Worm (Caenorhabditis elegans) whole organism, L1 larva: ENCODE results near the gene F13B9.2.

Source experiments
- C04F5.9 ChIP-seq: sonication (generic microtip); optimal IDR thresholded peaks from 2 replicates; lab custom pipeline; 2016; ENCODE audit warnings: missing genetic modification characterization, missing compliant biosample characterization
- C34B4.2 ChIP-seq: sonication (generic microtip); optimal IDR thresholded peaks from 2 replicates; lab custom pipeline; 2017; ENCODE audit warnings: mild to moderate bottlenecking, missing genetic modification characterization, missing compliant biosample characterization
- alr-1 ChIP-seq: fragments of 200-800 bp; sonication (Bioruptor generic); optimal IDR thresholded peaks from 2 replicates; lab custom pipeline; 2018; ENCODE audit warnings: borderline replicate concordance, mild to moderate bottlenecking, missing genetic modification characterization, missing compliant biosample characterization
- blmp-1 ChIP-seq: fragments of 150-350 bp; optimal IDR thresholded peaks from 2 replicates; lab custom pipeline; 2014; ENCODE audit warnings: missing biosample characterization, missing genetic modification characterization
- dpl-1 ChIP-seq, 3 experiments: fragments of 150-350 bp in 2 of 3; sonication (generic microtip) in 1 of 3; optimal IDR thresholded peaks; 2 replicates each; lab custom pipeline; 2014 to 2017; ENCODE audit warnings: missing biosample characterization in 3 of 3, missing genetic modification characterization in 3 of 3, missing genetic modification reagents in 3 of 3
- dsc-1 ChIP-seq: sonication (generic microtip); optimal IDR thresholded peaks from 2 replicates; lab custom pipeline; 2016; ENCODE audit warnings: mild to moderate bottlenecking, missing genetic modification characterization, missing compliant biosample characterization
- efl-1 ChIP-seq, 4 experiments: fragments of 150-350 bp; optimal IDR thresholded peaks in 3 of 4; peaks in 1 of 4; 1 replicate in 1 of 4; 2 replicates in 3 of 4; lab custom pipeline; 2014; ENCODE audit warnings: missing biosample characterization in 2 of 4, missing genetic modification characterization in 2 of 4, missing genetic modification reagents in 2 of 4
- egl-13 ChIP-seq: sonication (generic microtip); optimal IDR thresholded peaks from 2 replicates; lab custom pipeline; 2016; ENCODE audit warnings: missing genotype, missing genetic modification reagents, missing genetic modification characterization, missing compliant biosample characterization
- egl-27 ChIP-seq, 2 experiments: fragments of 150-350 bp in 1 of 2; sonication (generic microtip); optimal IDR thresholded peaks; 3 replicates each; lab custom pipeline; 2017 to 2018; ENCODE audit warnings: missing biosample characterization in 2 of 2, missing genetic modification characterization in 2 of 2, missing genetic modification reagents in 2 of 2
- fkh-10 ChIP-seq: sonication (generic microtip); optimal IDR thresholded peaks from 2 replicates; lab custom pipeline; 2017; ENCODE audit warnings: missing biosample characterization, missing genetic modification reagents, missing genetic modification characterization
- fkh-4 ChIP-seq: sonication (generic microtip); optimal IDR thresholded peaks from 2 replicates; lab custom pipeline; 2016; ENCODE audit warnings: missing compliant biosample characterization, missing genetic modification characterization, borderline replicate concordance
- fkh-8 ChIP-seq: sonication (generic microtip); optimal IDR thresholded peaks from 2 replicates; lab custom pipeline; 2016; ENCODE audit warnings: mild to moderate bottlenecking, missing genetic modification characterization, missing compliant biosample characterization
- hlh-17 ChIP-seq: fragments of 200-800 bp; sonication (Bioruptor generic); optimal IDR thresholded peaks from 2 replicates; lab custom pipeline; 2018; ENCODE audit warnings: missing genetic modification characterization, mild to moderate bottlenecking, missing compliant biosample characterization, moderate library complexity, borderline replicate concordance
- irx-1 ChIP-seq: sonication (generic microtip); optimal IDR thresholded peaks from 2 replicates; lab custom pipeline; 2016; ENCODE audit warnings: missing genetic modification characterization, missing compliant biosample characterization
- isw-1 ChIP-seq: fragments of 200-800 bp; sonication (Bioruptor generic); IDR thresholded peaks from 2 replicates; pipeline ENCODE4 v1.3.6; 2022; ENCODE audit warnings: missing genetic modification characterization, missing compliant biosample characterization
- lin-14 ChIP-seq: fragments of 200-800 bp; sonication (Bioruptor generic); optimal IDR thresholded peaks from 2 replicates; lab custom pipeline; 2018; ENCODE audit warnings: mild to moderate bottlenecking, missing genetic modification characterization, moderate library complexity, missing compliant biosample characterization
- mef-2 ChIP-seq: fragments of 150-350 bp; optimal IDR thresholded peaks from 2 replicates; lab custom pipeline; 2014; ENCODE audit warnings: missing biosample characterization, missing genetic modification characterization
- mep-1 ChIP-seq: fragments of 150-350 bp; optimal IDR thresholded peaks from 2 replicates; lab custom pipeline; 2014; ENCODE audit warnings: missing biosample characterization, missing genetic modification characterization
- nhr-11 ChIP-seq: fragments of 150-350 bp; optimal IDR thresholded peaks from 2 replicates; lab custom pipeline; 2014; ENCODE audit warnings: missing biosample characterization, missing genetic modification characterization
- nhr-19 ChIP-seq: fragments of 200-800 bp; sonication (Bioruptor generic); conservative IDR thresholded peaks from 2 replicates; pipeline ENCODE4 v1.3.6; 2022; ENCODE audit warnings: missing genetic modification characterization, missing compliant biosample characterization
- nhr-237 ChIP-seq: fragments of 150-350 bp; optimal IDR thresholded peaks from 2 replicates; lab custom pipeline; 2014; ENCODE audit warnings: missing biosample characterization, missing genetic modification characterization
- nhr-28 ChIP-seq: fragments of 150-350 bp; optimal IDR thresholded peaks from 2 replicates; lab custom pipeline; 2014; ENCODE audit warnings: missing biosample characterization, missing genetic modification characterization
- nhr-47 ChIP-seq: sonication (generic microtip); optimal IDR thresholded peaks from 2 replicates; lab custom pipeline; 2016; ENCODE audit warnings: mild to moderate bottlenecking, missing genetic modification characterization, moderate library complexity, missing compliant biosample characterization
- nhr-71 ChIP-seq: sonication (generic microtip); optimal IDR thresholded peaks from 2 replicates; lab custom pipeline; 2016; ENCODE audit warnings: mild to moderate bottlenecking, missing genetic modification characterization, moderate library complexity, missing compliant biosample characterization
- nhr-85 ChIP-seq: sonication (generic microtip); peaks from one replicate; lab custom pipeline; 2016; ENCODE audit warnings: missing genetic modification characterization, inconsistent platforms, missing compliant biosample characterization
- nhr-90 ChIP-seq: sonication (generic microtip); optimal IDR thresholded peaks from 2 replicates; lab custom pipeline; 2016; ENCODE audit warnings: mild to moderate bottlenecking, missing genetic modification characterization, missing compliant biosample characterization; ENCODE audit not compliant: poor library complexity
- snu-23 ChIP-seq: sonication (generic microtip); optimal IDR thresholded peaks from 2 replicates; lab custom pipeline; 2016; ENCODE audit warnings: missing genetic modification characterization, missing compliant biosample characterization
- sptf-1 ChIP-seq: fragments of 150-350 bp; optimal IDR thresholded peaks from 2 replicates; lab custom pipeline; 2014; ENCODE audit warnings: missing biosample characterization, missing genetic modification characterization
- sup-37 ChIP-seq: fragments of 200-800 bp; sonication (Bioruptor generic); optimal IDR thresholded peaks from 2 replicates; lab custom pipeline; 2018; ENCODE audit warnings: mild to moderate bottlenecking, missing genetic modification characterization, missing compliant biosample characterization
- swsn-7 ChIP-seq: sonication (generic microtip); optimal IDR thresholded peaks from 2 replicates; lab custom pipeline; 2016; ENCODE audit warnings: missing genetic modification characterization, missing compliant biosample characterization
- tlp-1 ChIP-seq: fragments of 150-350 bp; optimal IDR thresholded peaks from 2 replicates; lab custom pipeline; 2014; ENCODE audit warnings: missing biosample characterization, missing genetic modification characterization
- unc-30 ChIP-seq: sonication (generic microtip); optimal IDR thresholded peaks from 2 replicates; lab custom pipeline; 2017; ENCODE audit warnings: missing biosample characterization, missing genetic modification characterization
- unc-86 ChIP-seq: sonication (generic microtip); optimal IDR thresholded peaks from 2 replicates; lab custom pipeline; 2016; ENCODE audit warnings: missing genetic modification characterization, missing compliant biosample characterization
- vab-15 ChIP-seq: sonication (generic microtip); optimal IDR thresholded peaks from 2 replicates; lab custom pipeline; 2017; ENCODE audit warnings: missing genotype, mild to moderate bottlenecking, missing genetic modification characterization, missing compliant biosample characterization
- ztf-11 ChIP-seq, 2 experiments: sonication (generic microtip); optimal IDR thresholded peaks; 2 replicates each; lab custom pipeline; 2016 to 2017; ENCODE audit warnings: missing genetic modification characterization in 2 of 2, missing biosample characterization in 1 of 2, missing compliant biosample characterization in 1 of 2

The F13B9.2 gene

ce11 chrX:8270971-8271553 lies 14.4 kb upstream of the F13B9.2 start, which contains the start of gene cutl-29:
cutl-29 (minus strand) TSS chrX:8271021.
- peak; percentile 58 for TF ChIP-seq dsc-1 (tag; lab: Kevin White, UChicago)
- TF ChIP-seq nhr-85 (tag; lab: Kevin White, UChicago) = peak; percentile 46
- TF ChIP-seq egl-13 (tag; lab: Kevin White, UChicago) = peak; percentile 17
- no peak for TF ChIP-seq C04F5.9 (tag; lab: Kevin White, UChicago)
- TF ChIP-seq mep-1 (tag; lab: Kevin White, UChicago) = no peak
- TF ChIP-seq sptf-1 (tag; lab: Kevin White, UChicago) = no peak
- no peak for TF ChIP-seq C34B4.2 (tag; lab: Kevin White, UChicago)
- no peak for TF ChIP-seq unc-30 (tag; lab: Kevin White, UChicago)
- peak; percentile 36 for TF ChIP-seq blmp-1 (tag; lab: Kevin White, UChicago)

ce11 chrX:8273496-8273895 lies 12.0 kb upstream of the F13B9.2 start:
- TF ChIP-seq mep-1 (tag; lab: Kevin White, UChicago) (no peak), mef-2 (no peak), isw-1 (no peak), irx-1 (tag; lab: Kevin White, UChicago) (no peak), swsn-7 (tag; lab: Kevin White, UChicago) (no peak), nhr-85 (tag; lab: Kevin White, UChicago) (no peak), dsc-1 (tag; lab: Kevin White, UChicago) (no peak), fkh-10 (GFP tag; lab: Kevin White, UChicago) (no peak), egl-13 (tag; lab: Kevin White, UChicago) (no peak)
- TF ChIP-seq, all 84 proteins: peak for 0

- no peak for TF ChIP-seq irx-1 (tag; lab: Kevin White, UChicago)
- TF ChIP-seq lin-14 (GFP tag; lab: Kevin White, UChicago) = no peak
- TF ChIP-seq egl-27 (tag; optimal IDR thresholded peaks at IDR 0.05; lab: Kevin White, UChicago) = no peak
- TF ChIP-seq tlp-1 (tag; lab: Kevin White, UChicago) = no peak
- no peak for TF ChIP-seq nhr-19 (GFP tag; lab: Robert Waterston, UW)
- no peak for TF ChIP-seq nhr-47
- no peak for TF ChIP-seq nhr-90 (tag; lab: Kevin White, UChicago)
- TF ChIP-seq fkh-8 = no peak
- no peak for TF ChIP-seq unc-30 (tag; lab: Kevin White, UChicago)
- no peak for TF ChIP-seq ztf-11 (tag; optimal IDR thresholded peaks at IDR 0.05; lab: Kevin White, UChicago)
- no peak for TF ChIP-seq dpl-1 (GFP tag; optimal IDR thresholded peaks at IDR 0.05; lab: Kevin White, UChicago)
Observed at ce11 chrX:8274869-8275268, 10.6 kb upstream of the F13B9.2 start, which contains the start of gene ksr-1. ksr-1 (plus strand) TSS chrX:8275169.

- TF ChIP-seq mep-1 (tag; lab: Kevin White, UChicago) (peak; percentile 3), dsc-1 (tag; lab: Kevin White, UChicago) (peak; percentile 17), vab-15 (tag; lab: Kevin White, UChicago) (no peak), efl-1 (optimal IDR thresholded peaks at IDR 0.05; lab: Kevin White, UChicago) (no peak), efl-1 (GFP tag; optimal IDR thresholded peaks at IDR 0.05 in 1 of 2; lab: Kevin White, UChicago) (peak in 1 of 2 experiments; percentile 5), nhr-28 (no peak), nhr-71 (tag; lab: Kevin White, UChicago) (peak; percentile 12), nhr-47 (peak; percentile 16), snu-23 (GFP tag; lab: Kevin White, UChicago) (peak; percentile 7), nhr-90 (tag; lab: Kevin White, UChicago) (no peak), nhr-11 (tag; lab: Kevin White, UChicago) (no peak), alr-1 (tag; lab: Kevin White, UChicago) (no peak), blmp-1 (tag; lab: Kevin White, UChicago) (peak; percentile 91), lin-14 (GFP tag; lab: Kevin White, UChicago) (peak; percentile 64), hlh-17 (no peak)
Observed at ce11 chrX:8276333-8276732, 9.2 kb upstream of the F13B9.2 start.

ce11 chrX:8276984-8277383 lies 8.5 kb upstream of the F13B9.2 start:
- TF ChIP-seq efl-1 (optimal IDR thresholded peaks at IDR 0.05; lab: Kevin White, UChicago) = no peak
- TF ChIP-seq efl-1 (GFP tag; optimal IDR thresholded peaks at IDR 0.05 in 1 of 2; lab: Kevin White, UChicago) = peak in 1 of 2 experiments; percentile 55
- TF ChIP-seq unc-86 = no peak
- TF ChIP-seq nhr-85 (tag; lab: Kevin White, UChicago) = peak; percentile 26
- TF ChIP-seq nhr-237 (tag; lab: Kevin White, UChicago) = no peak
- TF ChIP-seq fkh-4 (tag; lab: Kevin White, UChicago) = no peak
- no peak for TF ChIP-seq sup-37 (GFP tag; lab: Kevin White, UChicago)
